Worm (Caenorhabditis elegans): ENCODE data around the gene mif-2.

The mif-2 gene

ce11 chrV:12001747-12002456, 23.6 kb upstream of the mif-2 start, which contains the start of gene gcy-33:
TSS of gene gcy-33 (minus strand) at chrV:12001797.
- peak; percentile 59 for TF ChIP-seq nhr-28 (tag; optimal IDR thresholded peaks at IDR 0.05)
- peak; percentile 16 for TF ChIP-seq hlh-1 (tag; optimal IDR thresholded peaks at IDR 0.05)
- TF ChIP-seq bed-3 (GFP tag; optimal IDR thresholded peaks at IDR 0.05) = peak; percentile 87
- no peak for TF ChIP-seq nhr-2 (tag; optimal IDR thresholded peaks at IDR 0.05)
- TF ChIP-seq lin-13 (tag; optimal IDR thresholded peaks at IDR 0.05) = peak; percentile 78
- TF ChIP-seq mab-5 (tag; optimal IDR thresholded peaks at IDR 0.05) = no peak
- TF ChIP-seq ceh-83 (GFP tag; optimal IDR thresholded peaks at IDR 0.05) = peak; percentile 96
- peak; percentile 97 for TF ChIP-seq M03D4.4 (tag; optimal IDR thresholded peaks at IDR 0.05)
- peak; percentile 55 for TF ChIP-seq unc-39 (tag; optimal IDR thresholded peaks at IDR 0.05)
- TF ChIP-seq unc-62 (GFP tag; optimal IDR thresholded peaks at IDR 0.05) = peak; percentile 72
- TF ChIP-seq nhr-76 (tag; optimal IDR thresholded peaks at IDR 0.05) = no peak
- peak; percentile 90 for TF ChIP-seq unc-120 (tag; optimal IDR thresholded peaks at IDR 0.05; ENCODE audit: poor library complexity, severe bottlenecking)
- TF ChIP-seq ceh-43 (GFP tag; optimal IDR thresholded peaks at IDR 0.05) = peak; percentile 93
- no peak for TF ChIP-seq snpc-4 (tag; optimal IDR thresholded peaks at IDR 0.05)
- peak; percentile 98 for TF ChIP-seq drap-1 (GFP tag; optimal IDR thresholded peaks at IDR 0.05)
- peak; percentile 64 for TF ChIP-seq ztf-11 (tag; optimal IDR thresholded peaks at IDR 0.05)
- TF ChIP-seq cnd-1 (tag; optimal IDR thresholded peaks at IDR 0.05) = peak; percentile 98
- TF ChIP-seq sptf-1 (tag; optimal IDR thresholded peaks at IDR 0.05) = peak; percentile 98
- peak; percentile 95 for TF ChIP-seq lin-32 (GFP tag; optimal IDR thresholded peaks at IDR 0.05)
- peak; percentile 74 for TF ChIP-seq pha-4 (tag; optimal IDR thresholded peaks at IDR 0.05)
- peak; percentile 11 for TF ChIP-seq elt-3 (tag; optimal IDR thresholded peaks at IDR 0.05)
- TF ChIP-seq lsy-2 (tag; optimal IDR thresholded peaks at IDR 0.05) = peak; percentile 46
- TF ChIP-seq mep-1 (tag; optimal IDR thresholded peaks at IDR 0.05) = peak; percentile 83
- TF ChIP-seq mls-2 (tag; optimal IDR thresholded peaks at IDR 0.05) = peak; percentile 99
- TF ChIP-seq nhr-12 (tag; optimal IDR thresholded peaks at IDR 0.05) = peak; percentile 83
- peak; percentile 72 for TF ChIP-seq nhr-237 (tag; optimal IDR thresholded peaks at IDR 0.05)
- TF ChIP-seq ham-2 (GFP tag; optimal IDR thresholded peaks at IDR 0.05) = peak; percentile 97
- peak; percentile 10 for TF ChIP-seq elt-1 (tag; optimal IDR thresholded peaks at IDR 0.05; ENCODE audit: borderline replicate concordance, insufficient read depth)
- TF ChIP-seq zip-8 (tag; optimal IDR thresholded peaks at IDR 0.05) = no peak
- TF ChIP-seq blmp-1 (tag; optimal IDR thresholded peaks at IDR 0.05) = peak; percentile 62
- peak; percentile 95 for TF ChIP-seq sem-2 (GFP tag; optimal IDR thresholded peaks at IDR 0.05)
- peak; percentile 87 for TF ChIP-seq tbx-8 (GFP tag; optimal IDR thresholded peaks at IDR 0.05)
- TF ChIP-seq ceh-39 (tag; optimal IDR thresholded peaks at IDR 0.05) = peak; percentile 64
- TF ChIP-seq flh-1 (GFP tag; optimal IDR thresholded peaks at IDR 0.05) = peak; percentile 85
- peak; percentile 71 for TF ChIP-seq ces-1 (GFP tag; optimal IDR thresholded peaks at IDR 0.05)

- TF ChIP-seq mep-1 (tag; optimal IDR thresholded peaks at IDR 0.05) (no peak), zip-8 (tag; optimal IDR thresholded peaks at IDR 0.05) (no peak), pha-4 (tag; optimal IDR thresholded peaks at IDR 0.05) (no peak)
Measured at ce11 chrV:11997403-11997802, 19.1 kb upstream of the mif-2 start.

- no peak for TF ChIP-seq nhr-76 (tag; optimal IDR thresholded peaks at IDR 0.05)
- no peak for TF ChIP-seq ceh-83 (GFP tag; optimal IDR thresholded peaks at IDR 0.05)
- no peak for TF ChIP-seq ces-1 (GFP tag; optimal IDR thresholded peaks at IDR 0.05)
- no peak for TF ChIP-seq hlh-1 (tag; optimal IDR thresholded peaks at IDR 0.05)
- TF ChIP-seq pha-4 (tag; optimal IDR thresholded peaks at IDR 0.05) = no peak
- TF ChIP-seq M03D4.4 (tag; optimal IDR thresholded peaks at IDR 0.05) = no peak
- TF ChIP-seq zip-8 (tag; optimal IDR thresholded peaks at IDR 0.05) = no peak
- no peak for TF ChIP-seq sem-2 (GFP tag; optimal IDR thresholded peaks at IDR 0.05)
- no peak for TF ChIP-seq blmp-1 (tag; optimal IDR thresholded peaks at IDR 0.05)
- no peak for TF ChIP-seq ceh-43 (GFP tag; optimal IDR thresholded peaks at IDR 0.05)
- no peak for TF ChIP-seq ceh-39 (tag; optimal IDR thresholded peaks at IDR 0.05)
- no peak for TF ChIP-seq sptf-1 (tag; optimal IDR thresholded peaks at IDR 0.05)
- no peak for TF ChIP-seq ztf-11 (tag; optimal IDR thresholded peaks at IDR 0.05)
- TF ChIP-seq lin-32 (GFP tag; optimal IDR thresholded peaks at IDR 0.05) = no peak
- no peak for TF ChIP-seq bed-3 (GFP tag; optimal IDR thresholded peaks at IDR 0.05)
- TF ChIP-seq elt-3 (tag; optimal IDR thresholded peaks at IDR 0.05) = no peak
Measured at ce11 chrV:11995862-11996261, 17.6 kb upstream of the mif-2 start, which contains the start of gene C52E4.12. TSS of gene C52E4.12 (plus strand) at chrV:11996162.

All from whole organism, mixed stage, embryonic.